Worm (Caenorhabditis elegans): ENCODE data around the gene fkh-9.

Gene fkh-9

DNA sequence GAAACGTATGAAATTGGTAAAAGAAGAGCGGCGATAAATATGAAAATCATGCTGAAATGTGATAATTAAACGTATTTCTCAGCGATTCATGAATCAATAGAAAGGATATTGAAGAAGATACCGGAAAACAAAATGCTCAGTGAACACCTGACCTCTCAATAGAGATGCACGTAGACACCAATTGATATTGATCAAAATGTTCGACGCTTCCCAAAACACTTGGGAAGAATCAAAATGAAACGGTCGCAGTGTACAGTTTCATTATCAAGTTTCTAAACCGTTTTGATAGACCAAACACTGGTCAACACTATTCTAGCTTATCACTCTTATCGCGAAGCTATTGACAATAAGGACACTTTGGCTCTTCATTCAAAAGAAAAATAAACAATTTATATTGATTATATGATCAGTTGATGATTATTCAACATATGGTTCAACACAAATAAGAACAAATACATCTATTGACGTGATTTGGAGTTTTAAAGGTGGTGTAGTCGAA lies 15.7 kb upstream of the fkh-9 start, which contains the start of gene ttr-48:
Gene ttr-48 (minus strand): TSS at position 51 of the 499 bp plus-strand sequence.
- TF ChIP-seq F13H6.1 (tag; optimal IDR thresholded peaks at IDR 0.05) = peak; percentile 45
- no peak for TF ChIP-seq peb-1 (tag; optimal IDR thresholded peaks at IDR 0.05)
- peak; percentile 13 for TF ChIP-seq sma-3 (GFP tag; optimal IDR thresholded peaks at IDR 0.05)
- peak; percentile 62 for TF ChIP-seq fos-1 (tag; optimal IDR thresholded peaks at IDR 0.05)
- peak; percentile 30 for TF ChIP-seq sma-9 (GFP tag; optimal IDR thresholded peaks at IDR 0.05)
- TF ChIP-seq sma-9 (tag; optimal IDR thresholded peaks at IDR 0.05) = no peak
- no peak for TF ChIP-seq lin-11 (tag; optimal IDR thresholded peaks at IDR 0.05)
- no peak for TF ChIP-seq ceh-16 (tag; optimal IDR thresholded peaks at IDR 0.05)
- peak; percentile 17 for TF ChIP-seq gmeb-1 (tag; optimal IDR thresholded peaks at IDR 0.05)
- TF ChIP-seq skn-1 (tag; optimal IDR thresholded peaks at IDR 0.05) = peak; percentile 23

DNA sequence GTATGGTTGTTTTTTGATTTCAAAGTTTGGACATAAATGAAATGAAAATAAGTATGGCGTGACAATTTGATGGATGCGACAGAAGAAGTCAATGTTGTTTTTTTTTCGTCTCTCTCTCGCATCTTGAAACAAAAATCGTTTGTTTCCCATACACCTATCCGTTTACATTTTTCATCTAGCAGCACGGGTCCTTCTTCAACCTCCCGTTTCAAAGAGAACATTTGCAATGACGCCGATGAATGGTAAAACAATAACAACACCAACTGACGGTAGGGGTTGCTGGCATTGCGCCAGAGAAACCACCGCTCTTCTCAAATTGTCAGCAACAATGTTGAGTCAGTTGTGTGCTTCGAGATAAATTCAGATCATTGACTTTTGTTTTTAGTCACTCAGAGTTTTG lies 12.4 kb upstream of the fkh-9 start:
- TF ChIP-seq lin-11 (tag; optimal IDR thresholded peaks at IDR 0.05) (no peak), ceh-16 (tag; optimal IDR thresholded peaks at IDR 0.05) (peak; percentile 1), ama-1 (optimal IDR thresholded peaks at IDR 0.05) (no peak), ZK546.5 (tag; optimal IDR thresholded peaks at IDR 0.05) (no peak), crh-2 (tag; optimal IDR thresholded peaks at IDR 0.05) (no peak), blmp-1 (tag; optimal IDR thresholded peaks at IDR 0.05; ENCODE audit: insufficient read depth) (peak; percentile 63), nhr-10 (tag; optimal IDR thresholded peaks at IDR 0.05) (no peak), nhr-6 (tag; optimal IDR thresholded peaks at IDR 0.05) (peak; percentile 46), nhr-129 (tag; optimal IDR thresholded peaks at IDR 0.05) (peak; percentile 83), ceh-82 (tag; optimal IDR thresholded peaks at IDR 0.05) (no peak), sma-3 (GFP tag; optimal IDR thresholded peaks at IDR 0.05) (peak; percentile 2), fos-1 (tag; optimal IDR thresholded peaks at IDR 0.05) (peak; percentile 3), unc-62 (GFP tag; optimal IDR thresholded peaks at IDR 0.05) (no peak), dmd-4 (tag; optimal IDR thresholded peaks at IDR 0.05) (no peak), nhr-11 (tag; optimal IDR thresholded peaks at IDR 0.05) (no peak), mdl-1 (tag; optimal IDR thresholded peaks at IDR 0.05) (no peak), mab-5 (tag; optimal IDR thresholded peaks at IDR 0.05) (no peak), ztf-11 (tag; optimal IDR thresholded peaks at IDR 0.05) (no peak), ztf-4 (tag; optimal IDR thresholded peaks at IDR 0.05) (peak; percentile 18), lsy-2 (tag; optimal IDR thresholded peaks at IDR 0.05) (peak in 1 of 2 experiments; percentile 64), alr-1 (tag; optimal IDR thresholded peaks at IDR 0.05) (no peak), nhr-25 (tag; optimal IDR thresholded peaks at IDR 0.05) (no peak), Y55F3AM.14 (GFP tag; optimal IDR thresholded peaks at IDR 0.05) (no peak), sem-4 (tag; optimal IDR thresholded peaks at IDR 0.05) (peak; percentile 55), gmeb-1 (tag; optimal IDR thresholded peaks at IDR 0.05) (no peak), zag-1 (tag; optimal IDR thresholded peaks at IDR 0.05) (no peak), unc-55 (GFP tag; optimal IDR thresholded peaks at IDR 0.05) (no peak), nhr-12 (tag; optimal IDR thresholded peaks at IDR 0.05) (no peak), nhr-237 (tag; optimal IDR thresholded peaks at IDR 0.05) (no peak), unc-39 (tag; optimal IDR thresholded peaks at IDR 0.05) (no peak), F13H6.1 (tag; optimal IDR thresholded peaks at IDR 0.05) (peak; percentile 88), mbf-1 (tag; optimal IDR thresholded peaks at IDR 0.05) (no peak), nhr-21 (tag; optimal IDR thresholded peaks at IDR 0.05) (no peak), elt-3 (tag; optimal IDR thresholded peaks at IDR 0.05) (no peak), sma-9 (GFP tag; optimal IDR thresholded peaks at IDR 0.05) (peak; percentile 89), sma-9 (tag; optimal IDR thresholded peaks at IDR 0.05) (no peak), C34F6.9 (tag; optimal IDR thresholded peaks at IDR 0.05) (no peak), snpc-4 (tag; optimal IDR thresholded peaks at IDR 0.05) (no peak), egl-27 (tag; optimal IDR thresholded peaks at IDR 0.05) (peak; percentile 13), nhr-77 (tag; optimal IDR thresholded peaks at IDR 0.05) (no peak), elt-1 (tag; optimal IDR thresholded peaks at IDR 0.05) (no peak), peb-1 (tag; optimal IDR thresholded peaks at IDR 0.05) (no peak), lin-39 (tag; optimal IDR thresholded peaks at IDR 0.05) (no peak), aly-2 (tag; optimal IDR thresholded peaks at IDR 0.05) (no peak), lin-13 (GFP tag; optimal IDR thresholded peaks at IDR 0.05) (no peak), nhr-23 (tag; optimal IDR thresholded peaks at IDR 0.05) (no peak), skn-1 (tag; optimal IDR thresholded peaks at IDR 0.05) (no peak), ztf-1 (GFP tag; conservative IDR thresholded peaks at IDR 0.05) (no peak), R02D3.7 (tag; optimal IDR thresholded peaks at IDR 0.05) (no peak)
